Worm (Caenorhabditis elegans): ENCODE results near the gene F59B1.4.

ce11 chrV:3581643-3582042, 45.2 kb downstream of the F59B1.4 start:
- TF ChIP-seq unc-39 (tag; optimal IDR thresholded peaks at IDR 0.05) = no peak
- no peak for TF ChIP-seq aly-2 (tag; optimal IDR thresholded peaks at IDR 0.05)
- TF ChIP-seq ZK546.5 (tag; optimal IDR thresholded peaks at IDR 0.05) = no peak
- TF ChIP-seq ama-1 (optimal IDR thresholded peaks at IDR 0.05) = no peak
- TF ChIP-seq elt-3 (tag; optimal IDR thresholded peaks at IDR 0.05) = no peak
- TF ChIP-seq snpc-4 (tag; optimal IDR thresholded peaks at IDR 0.05) = no peak
- TF ChIP-seq nhr-76 (tag; optimal IDR thresholded peaks at IDR 0.05) = no peak
- no peak for TF ChIP-seq ztf-11 (tag; optimal IDR thresholded peaks at IDR 0.05)
- no peak for TF ChIP-seq pqm-1 (tag; optimal IDR thresholded peaks at IDR 0.05)
- no peak for TF ChIP-seq fkh-10 (GFP tag; optimal IDR thresholded peaks at IDR 0.05)
- TF ChIP-seq hmg-11 (tag; optimal IDR thresholded peaks at IDR 0.05) = no peak

Measured in whole organism, L3 larva.